Worm (Caenorhabditis elegans) whole organism, L4 larva: ENCODE measurements around the gene sma-10.

Experiments
- daf-19 ChIP-seq: fragments of 200-800 bp; sonication (Bioruptor generic); conservative IDR thresholded peaks from 2 replicates; pipeline ENCODE4 v1.3.6; 2022; ENCODE audit warnings: missing genetic modification characterization, missing compliant biosample characterization
- dmd-6 ChIP-seq: fragments of 200-800 bp; sonication (Bioruptor generic); IDR thresholded peaks from 2 replicates; pipeline ENCODE4 v1.3.6; 2022; ENCODE audit warnings: missing genetic modification reagents, missing genetic modification characterization, missing compliant biosample characterization
- egl-43 ChIP-seq: fragments of 200-800 bp; sonication (Bioruptor generic); IDR thresholded peaks from 2 replicates; pipeline ENCODE4 v1.3.6; 2022; ENCODE audit warnings: missing genetic modification reagents, missing genetic modification characterization, missing compliant biosample characterization
- fkh-10 ChIP-seq: fragments of 150-350 bp; optimal IDR thresholded peaks from 2 replicates; lab custom pipeline; 2014; ENCODE audit warnings: missing biosample characterization, missing genetic modification reagents, missing genetic modification characterization
- gei-8 ChIP-seq: fragments of 200-800 bp; sonication (Bioruptor generic); optimal IDR thresholded peaks from 2 replicates; lab custom pipeline; 2018; ENCODE audit warnings: mild to moderate bottlenecking, missing genetic modification characterization, missing compliant biosample characterization
- lin-13 ChIP-seq: fragments of 150-350 bp; optimal IDR thresholded peaks from 2 replicates; lab custom pipeline; 2014; ENCODE audit warnings: missing biosample characterization, missing genetic modification reagents, missing genetic modification characterization
- lin-15B ChIP-seq: fragments of 150-350 bp; sonication (generic microtip); optimal IDR thresholded peaks from 3 replicates; lab custom pipeline; 2014; ENCODE audit warnings: missing biosample characterization, missing genetic modification characterization
- lin-29 ChIP-seq: fragments of 200-800 bp; sonication (Bioruptor generic); IDR thresholded peaks from 2 replicates; pipeline ENCODE4 v1.3.6; 2022; ENCODE audit warnings: missing genetic modification reagents, missing genetic modification characterization, missing compliant biosample characterization
- lin-39 ChIP-seq: fragments of 150-350 bp; optimal IDR thresholded peaks from 2 replicates; lab custom pipeline; 2014; ENCODE audit warnings: missing biosample characterization, missing genetic modification reagents, missing genetic modification characterization
- nhr-25 ChIP-seq: sonication (generic microtip); optimal IDR thresholded peaks from 2 replicates; lab custom pipeline; 2017; ENCODE audit warnings: missing genetic modification characterization, mild to moderate bottlenecking, missing compliant biosample characterization, antibody characterized with exemption, moderate library complexity, borderline replicate concordance; ENCODE audit not compliant: insufficient read depth
- unc-39 ChIP-seq: sonication (generic microtip); optimal IDR thresholded peaks from 2 replicates; lab custom pipeline; 2017; ENCODE audit warnings: missing biosample characterization, missing genetic modification characterization
- zag-1 ChIP-seq: fragments of 150-350 bp; optimal IDR thresholded peaks from 2 replicates; lab custom pipeline; 2014; ENCODE audit warnings: missing biosample characterization, missing genetic modification characterization
- ztf-11 ChIP-seq: fragments of 150-350 bp; optimal IDR thresholded peaks from 2 replicates; lab custom pipeline; 2014; ENCODE audit warnings: missing biosample characterization, missing genetic modification characterization

ce11 chrIV:252454-252853, 21.8 kb upstream of the sma-10 start, which contains the start of gene grl-19:
- TF ChIP-seq nhr-25 (no peak), lin-39 (tag; lab: Kevin White, UChicago) (no peak), fkh-10 (GFP tag; lab: Kevin White, UChicago) (no peak), lin-15B (tag; lab: Kevin White, UChicago) (no peak), egl-43 (GFP tag; lab: Robert Waterston, UW) (no peak), daf-19 (GFP tag; lab: Robert Waterston, UW) (no peak), zag-1 (tag; lab: Kevin White, UChicago) (no peak), lin-13 (GFP tag; lab: Kevin White, UChicago) (no peak), ztf-11 (tag; lab: Kevin White, UChicago) (no peak), dmd-6 (GFP tag; lab: Robert Waterston, UW) (no peak), gei-8 (GFP tag; lab: Kevin White, UChicago) (no peak), unc-39 (tag; lab: Kevin White, UChicago) (no peak), lin-29 (no peak)
